Fruit fly (Drosophila melanogaster): Measurements from ENCODE around the gene Pdp1.
A peak's percentile ranks its signal among the peaks of the same experiment; 100 is the strongest.

Gene Pdp1

dm6 chr3L:7854752-7855454, 12.3 kb downstream of the Pdp1 start (continued):
- TF ChIP-seq odd (GFP tag; optimal IDR thresholded peaks at IDR 0.05) (peak; percentile 91), CG33213 (GFP tag; optimal IDR thresholded peaks at IDR 0.05) (peak; percentile 34), HmgZ (tag; optimal IDR thresholded peaks at IDR 0.05) (peak; percentile 61), bcd (GFP tag; optimal IDR thresholded peaks at IDR 0.05) (no peak), Ssrp (tag; optimal IDR thresholded peaks at IDR 0.05) (no peak), ftz-f1 (GFP tag; optimal IDR thresholded peaks at IDR 0.05) (no peak), NC2α (GFP tag; optimal IDR thresholded peaks at IDR 0.05) (peak; percentile 71), ci (GFP tag; IDR thresholded peaks at IDR 0.05) (peak; percentile 93; the same call in 2 of the 3 replicates), tap (tag; optimal IDR thresholded peaks at IDR 0.05) (peak; percentile 78), CG1792 (GFP tag; optimal IDR thresholded peaks at IDR 0.05) (no peak), CG17359 (tag; optimal IDR thresholded peaks at IDR 0.05) (peak; percentile 80), gce (GFP tag; IDR thresholded peaks at IDR 0.05) (peak; percentile 82; the same call in 2 of the 3 replicates), ken (GFP tag; IDR thresholded peaks at IDR 0.05) (no peak), CG13296 (GFP tag; optimal IDR thresholded peaks at IDR 0.05) (peak; percentile 95), CG1233 (GFP tag; optimal IDR thresholded peaks at IDR 0.05) (peak; percentile 69), pros (GFP tag; optimal IDR thresholded peaks at IDR 0.05) (peak; percentile 46), phol (tag; optimal IDR thresholded peaks at IDR 0.05) (peak; percentile 12), CG8359 (GFP tag; optimal IDR thresholded peaks at IDR 0.05; ENCODE audit: borderline replicate concordance) (peak; percentile 76), sim (GFP tag; IDR thresholded peaks at IDR 0.05) (no peak), Hr39 (optimal IDR thresholded peaks at IDR 0.05) (no peak), CG5180 (GFP tag; optimal IDR thresholded peaks at IDR 0.05) (peak; percentile 91), amos (GFP tag; IDR thresholded peaks at IDR 0.05; ENCODE audit: partially characterized antibody) (no peak; the same call in 1 of the 2 replicates), lov (optimal IDR thresholded peaks at IDR 0.05) (no peak), lov (GFP tag; IDR thresholded peaks at IDR 0.05) (peak; percentile 72; the same call in 2 of the 3 replicates), twi (tag; optimal IDR thresholded peaks at IDR 0.05) (no peak), Opbp (GFP tag; IDR thresholded peaks at IDR 0.05; ENCODE audit: partially characterized antibody) (peak; percentile 28; the same call in 1 of the 3 replicates), schlank (tag; optimal IDR thresholded peaks at IDR 0.05) (peak; percentile 51), cwo (GFP tag; optimal IDR thresholded peaks at IDR 0.05) (peak; percentile 47), ttk (GFP tag; IDR thresholded peaks at IDR 0.05) (no peak), CG13624 (GFP tag; optimal IDR thresholded peaks at IDR 0.05) (no peak), mld (GFP tag; IDR thresholded peaks at IDR 0.05; ENCODE audit: partially characterized antibody) (0 out of 3 replicates have a peak, but pooled peaks have one; percentile 33), hb (GFP tag; IDR thresholded peaks at IDR 0.05; ENCODE audit: partially characterized antibody) (no peak), CG11695 (GFP tag; IDR thresholded peaks at IDR 0.05) (peak; percentile 30; the same call in 1 of the 3 replicates), CG8281 (tag; optimal IDR thresholded peaks at IDR 0.05) (peak; percentile 31), CG4730 (GFP tag; IDR thresholded peaks at IDR 0.05) (no peak), CG10543 (GFP tag; optimal IDR thresholded peaks at IDR 0.05) (peak; percentile 76), CG4424 (GFP tag; optimal IDR thresholded peaks at IDR 0.05) (no peak), CG12236 (GFP tag; optimal IDR thresholded peaks at IDR 0.05) (no peak), luna (GFP tag; optimal IDR thresholded peaks at IDR 0.05) (no peak), NfI (GFP tag; optimal IDR thresholded peaks at IDR 0.05) (peak; percentile 69), cato (GFP tag; optimal IDR thresholded peaks at IDR 0.05; ENCODE audit: borderline replicate concordance) (no peak), vfl (GFP tag; optimal IDR thresholded peaks at IDR 0.05) (no peak), Awh (GFP tag; IDR thresholded peaks at IDR 0.05) (0 out of 2 replicates have a peak, but pooled peaks have one; percentile 8), CG18599 (GFP tag; optimal IDR thresholded peaks at IDR 0.05) (peak; percentile 81), CG11456 (GFP tag; IDR thresholded peaks at IDR 0.05) (0 out of 3 replicates have a peak, but pooled peaks have one; percentile 60), Rfx (GFP tag; IDR thresholded peaks at IDR 0.05) (0 out of 2 replicates have a peak, but pooled peaks have one; percentile 34), so (GFP tag; IDR thresholded peaks at IDR 0.05) (peak; percentile 7; the same call in 1 of the 3 replicates), mam (GFP tag; optimal IDR thresholded peaks at IDR 0.05) (no peak), Antp (GFP tag; optimal IDR thresholded peaks at IDR 0.05) (no peak)
